Fruit fly (Drosophila melanogaster) whole organism, wandering third instar larva: ENCODE measurements around the gene CG3618.

Experiments
- Abd-B ChIP-seq: fragments of >200 bp; optimal IDR thresholded peaks from 2 replicates; lab custom pipeline; 2017; ENCODE audit warnings: missing biosample characterization, missing genetic modification characterization
- CG32264 ChIP-seq: fragments of 200-800 bp; sonication (Bioruptor generic); optimal IDR thresholded peaks from 2 replicates; lab custom pipeline; 2016; ENCODE audit warnings: missing biosample characterization, missing genetic modification characterization
- CG9705 ChIP-seq: fragments of 200-800 bp; sonication (Bioruptor generic); optimal IDR thresholded peaks from 2 replicates; lab custom pipeline; 2018; ENCODE audit warnings: missing biosample characterization, mild to moderate bottlenecking, missing genetic modification characterization
- CrebA ChIP-seq: fragments of 200-800 bp; sonication (Bioruptor generic); optimal IDR thresholded peaks from 2 replicates; lab custom pipeline; 2016; ENCODE audit warnings: missing biosample characterization, mild to moderate bottlenecking, missing genetic modification characterization, borderline replicate concordance
- Dif ChIP-seq: fragments of 200-275, 200-300 bp; sonication (Bioruptor generic); optimal IDR thresholded peaks from 2 replicates; lab custom pipeline; 2018; ENCODE audit warnings: missing biosample characterization, missing genetic modification characterization; ENCODE audit not compliant: partially characterized antibody
- HLH106 ChIP-seq: fragments of 200-800 bp; optimal IDR thresholded peaks from 3 replicates; lab custom pipeline; 2019; ENCODE audit warnings: missing biosample characterization, mild to moderate bottlenecking, missing genetic modification characterization, moderate library complexity
- Hnf4 ChIP-seq: fragments of 200-800 bp; sonication (Bioruptor generic); optimal IDR thresholded peaks from 2 replicates; lab custom pipeline; 2016; ENCODE audit warnings: missing biosample characterization, mild to moderate bottlenecking, missing genetic modification characterization
- Hr78 ChIP-seq: fragments of >200 bp; optimal IDR thresholded peaks from 2 replicates; lab custom pipeline; 2017; ENCODE audit warnings: missing biosample characterization, missing genetic modification characterization
- Hr83 ChIP-seq: fragments of 200-300 bp; sonication (Bioruptor generic); optimal IDR thresholded peaks from 2 replicates; lab custom pipeline; 2016; ENCODE audit warnings: missing biosample characterization, mild to moderate bottlenecking, missing genetic modification characterization, moderate library complexity; ENCODE audit not compliant: poor library complexity, severe bottlenecking
- Jra ChIP-seq: sonication (Bioruptor generic); optimal IDR thresholded peaks from 2 replicates; lab custom pipeline; 2016; ENCODE audit warnings: missing biosample characterization, missing genetic modification characterization
- Mio ChIP-seq: sonication (Bioruptor generic); optimal IDR thresholded peaks from 2 replicates; lab custom pipeline; 2016; ENCODE audit warnings: missing biosample characterization, missing genetic modification characterization
- Myc ChIP-seq: fragments of >200 bp; optimal IDR thresholded peaks from 2 replicates; lab custom pipeline; 2017
- N ChIP-seq: fragments of >200 bp; optimal IDR thresholded peaks from 2 replicates; lab custom pipeline; 2018; ENCODE audit warnings: missing biosample characterization, missing external identifiers, missing genetic modification characterization
- OdsH ChIP-seq: fragments of 200-800 bp; sonication (Bioruptor generic); optimal IDR thresholded peaks from 2 replicates; lab custom pipeline; 2016; ENCODE audit warnings: missing biosample characterization, mild to moderate bottlenecking, missing genetic modification characterization
- Rel ChIP-seq, 2 experiments: fragments of 200-800 bp; sonication (Bioruptor generic) in 1 of 2; optimal IDR thresholded peaks; 2 replicates in 1 of 2; 3 replicates in 1 of 2; lab custom pipeline; 2016 to 2019; ENCODE audit warnings: mild to moderate bottlenecking in 2 of 2, missing biosample characterization in 2 of 2, missing genetic modification characterization in 2 of 2, moderate library complexity in 1 of 2
- Sp1 ChIP-seq: fragments of 200-800 bp; sonication (Bioruptor generic); optimal IDR thresholded peaks from 3 replicates; lab custom pipeline; 2019; ENCODE audit warnings: missing biosample characterization, mild to moderate bottlenecking, missing genetic modification characterization, moderate library complexity
- Vsx2 ChIP-seq: fragments of 200-300, 225-300 bp; sonication (Bioruptor generic); optimal IDR thresholded peaks from 2 replicates; lab custom pipeline; 2018; ENCODE audit warnings: missing biosample characterization, missing genetic modification characterization; ENCODE audit not compliant: partially characterized antibody
- br ChIP-seq: fragments of 200-800 bp; sonication (Bioruptor generic); optimal IDR thresholded peaks from 2 replicates; lab custom pipeline; 2016; ENCODE audit warnings: missing biosample characterization, missing genetic modification characterization
- brk ChIP-seq: fragments of 200-800 bp; sonication (Bioruptor generic); optimal IDR thresholded peaks from 2 replicates; lab custom pipeline; 2016; ENCODE audit warnings: missing biosample characterization, mild to moderate bottlenecking, missing genetic modification characterization
- dl ChIP-seq, 2 experiments: fragments of 175-275, 200-275 bp in 1 of 2; fragments of 200-275 bp in 1 of 2; sonication (Bioruptor generic); optimal IDR thresholded peaks; lab custom pipeline; 2018; ENCODE audit warnings: mild to moderate bottlenecking in 2 of 2, missing biosample characterization in 2 of 2, missing genetic modification characterization in 2 of 2, moderate library complexity in 2 of 2; ENCODE audit not compliant: partially characterized antibody in 2 of 2, insufficient read depth in 1 of 2
- dsf ChIP-seq: sonication (Bioruptor generic); optimal IDR thresholded peaks from 2 replicates; lab custom pipeline; 2016; ENCODE audit warnings: missing biosample characterization, missing genetic modification characterization, borderline replicate concordance
- ey ChIP-seq: fragments of 200-800 bp; sonication (Bioruptor generic); optimal IDR thresholded peaks from 2 replicates; lab custom pipeline; 2016; ENCODE audit warnings: missing biosample characterization, missing genetic modification characterization
- foxo ChIP-seq, 2 experiments: fragments of 200-800 bp; sonication (Bioruptor generic); optimal IDR thresholded peaks; 2 replicates in 1 of 2; 3 replicates in 1 of 2; lab custom pipeline; 2016 to 2017; ENCODE audit warnings: missing biosample characterization in 2 of 2, missing genetic modification characterization in 2 of 2
- h ChIP-seq: fragments of 200-800 bp; sonication (Bioruptor generic); optimal IDR thresholded peaks from 3 replicates; lab custom pipeline; 2016; ENCODE audit warnings: missing biosample characterization, mild to moderate bottlenecking, missing genetic modification characterization
- jim ChIP-seq: fragments of 175-275, 200-325 bp; sonication (Bioruptor generic); optimal IDR thresholded peaks from 2 replicates; lab custom pipeline; 2016; ENCODE audit warnings: missing biosample characterization, mild to moderate bottlenecking, missing genetic modification characterization
- lola ChIP-seq: fragments of >200 bp; optimal IDR thresholded peaks from 2 replicates; lab custom pipeline; 2017; ENCODE audit warnings: missing biosample characterization, missing genetic modification characterization
- pan ChIP-seq: fragments of >200 bp; optimal IDR thresholded peaks from 2 replicates; lab custom pipeline; 2017
- psq ChIP-seq: fragments of 200-800 bp; sonication (Bioruptor generic); optimal IDR thresholded peaks from 3 replicates; lab custom pipeline; 2017; ENCODE audit warnings: missing biosample characterization, mild to moderate bottlenecking, missing genetic modification characterization, moderate library complexity
- rgr ChIP-seq: fragments of 200-800 bp; sonication (Bioruptor generic); optimal IDR thresholded peaks from 3 replicates; lab custom pipeline; 2016; ENCODE audit warnings: missing biosample characterization, mild to moderate bottlenecking, missing genetic modification characterization
- sage ChIP-seq: fragments of 200-800 bp; sonication (Bioruptor generic); optimal IDR thresholded peaks from 2 replicates; lab custom pipeline; 2016; ENCODE audit warnings: missing biosample characterization, mild to moderate bottlenecking, missing genetic modification characterization
- sv ChIP-seq: fragments of 200-800 bp; sonication (Bioruptor generic); optimal IDR thresholded peaks from 3 replicates; lab custom pipeline; 2016; ENCODE audit warnings: missing biosample characterization, missing genetic modification characterization
- tai ChIP-seq: sonication (Bioruptor generic); optimal IDR thresholded peaks from 2 replicates; lab custom pipeline; 2016; ENCODE audit warnings: missing biosample characterization, missing genetic modification characterization
- usp ChIP-seq: fragments of >200 bp; optimal IDR thresholded peaks from 2 replicates; lab custom pipeline; 2017; ENCODE audit warnings: missing biosample characterization, missing genetic modification characterization
- woc ChIP-seq: sonication (Bioruptor generic); optimal IDR thresholded peaks from 2 replicates; lab custom pipeline; 2016; ENCODE audit warnings: missing biosample characterization, mild to moderate bottlenecking, missing genetic modification characterization

Gene CG3618

DNA sequence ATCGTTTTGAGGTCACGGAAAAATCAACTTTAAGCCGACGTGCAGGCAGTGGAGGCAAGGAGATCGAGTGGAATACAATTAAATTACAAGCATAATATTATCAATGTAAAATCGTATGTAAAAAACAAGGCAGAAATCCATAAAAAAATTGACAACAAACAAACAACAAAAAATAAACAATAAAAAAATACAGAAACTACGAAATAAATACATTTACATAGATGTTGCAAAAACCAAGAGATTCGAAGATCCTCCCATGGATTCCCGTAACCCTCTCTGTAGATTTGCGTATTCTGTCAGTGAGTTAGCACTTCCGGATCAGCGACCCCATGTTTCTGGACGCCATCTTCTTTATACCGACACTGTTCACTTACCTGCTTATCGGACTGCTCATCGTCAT lies 20.0 kb upstream of the CG3618 start, which contains the start of gene CG3288:
TSS of gene CG3288 (plus strand) at position 301 of the 400 bp plus-strand sequence.
- TF ChIP-seq Abd-B, result no peak
- TF ChIP-seq Myc (lab: Kevin White, UChicago), result no peak
- TF ChIP-seq, all 38 proteins: peak for 0

- TF ChIP-seq Rel (GFP tag; optimal IDR thresholded peaks at IDR 0.05; lab: Kevin White, UChicago) (no peak), Rel (tag; optimal IDR thresholded peaks at IDR 0.05; lab: Kevin White, UChicago) (no peak), Mio (no peak), HLH106 (tag; lab: Kevin White, UChicago) (no peak), dsf (GFP tag; lab: Kevin White, UChicago) (no peak), lola (GFP tag; lab: Kevin White, UChicago) (no peak), pan (lab: Kevin White, UChicago) (no peak), Jra (GFP tag; lab: Kevin White, UChicago) (no peak), h (GFP tag; lab: Kevin White, UChicago) (no peak), Sp1 (GFP tag; lab: Kevin White, UChicago) (no peak), jim (no peak), usp (GFP tag; lab: Kevin White, UChicago) (no peak), rgr (GFP tag; lab: Kevin White, UChicago) (no peak), br (GFP tag; lab: Kevin White, UChicago) (no peak), Hnf4 (GFP tag; lab: Kevin White, UChicago) (no peak), sv (GFP tag; lab: Kevin White, UChicago) (no peak), Dif (GFP tag; lab: Kevin White, UChicago) (no peak), foxo (GFP tag; optimal IDR thresholded peaks at IDR 0.05; lab: Kevin White, UChicago) (no peak)
These were observed 18.3 kb upstream of the CG3618 start for dm6 chr3L:20834150-20834549.

DNA sequence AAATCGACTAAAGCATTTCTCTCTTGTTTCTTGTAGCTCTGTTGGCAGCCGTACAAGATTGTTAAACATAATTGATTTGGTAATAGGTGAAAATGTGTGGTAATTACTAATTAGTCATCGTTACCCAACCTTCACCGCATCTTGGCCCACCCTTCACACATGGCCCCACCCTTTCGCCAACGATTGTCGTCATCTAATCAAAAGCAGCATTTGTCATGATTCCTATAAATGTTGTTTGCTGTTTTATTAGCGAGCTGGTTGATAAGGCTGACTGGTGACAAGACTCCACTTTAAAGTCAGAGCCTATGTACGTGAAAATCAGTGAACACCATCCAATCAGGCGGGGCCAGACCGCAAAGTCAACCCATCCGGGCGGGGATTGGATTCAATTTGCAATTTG lies 14.5 kb upstream of the CG3618 start:
- TF ChIP-seq h (GFP tag; lab: Kevin White, UChicago) (no peak), Hnf4 (GFP tag; lab: Kevin White, UChicago) (no peak), dl (GFP tag; optimal IDR thresholded peaks at IDR 0.05; lab: Kevin White, UChicago; ENCODE audit: insufficient read depth in 1 of 2, partially characterized antibody in 2 of 2) (no peak), CG9705 (no peak), Mio (no peak), br (GFP tag; lab: Kevin White, UChicago) (no peak), psq (GFP tag; lab: Kevin White, UChicago) (no peak), woc (GFP tag; lab: Kevin White, UChicago) (no peak), Myc (lab: Kevin White, UChicago) (no peak)

dm6 chr3L:20827962-20828361 lies 12.1 kb upstream of the CG3618 start:
- no peak for TF ChIP-seq pan (lab: Kevin White, UChicago)
- no peak for TF ChIP-seq CrebA
- no peak for TF ChIP-seq Jra (GFP tag; lab: Kevin White, UChicago)
- TF ChIP-seq sv (GFP tag; lab: Kevin White, UChicago), result no peak
- TF ChIP-seq Mio, result no peak
- TF ChIP-seq h (GFP tag; lab: Kevin White, UChicago), result no peak
- no peak for TF ChIP-seq brk (GFP tag; lab: Kevin White, UChicago)
- no peak for TF ChIP-seq foxo (GFP tag; optimal IDR thresholded peaks at IDR 0.05; lab: Kevin White, UChicago)
- TF ChIP-seq N, result no peak
- TF ChIP-seq Rel (GFP tag; optimal IDR thresholded peaks at IDR 0.05; lab: Kevin White, UChicago), result no peak
- TF ChIP-seq Rel (tag; optimal IDR thresholded peaks at IDR 0.05; lab: Kevin White, UChicago), result no peak
- no peak for TF ChIP-seq Myc (lab: Kevin White, UChicago)
- no peak for TF ChIP-seq Dif (GFP tag; lab: Kevin White, UChicago)
- no peak for TF ChIP-seq rgr (GFP tag; lab: Kevin White, UChicago)
- TF ChIP-seq jim, result no peak
- no peak for TF ChIP-seq OdsH
- TF ChIP-seq, all 38 proteins: peak for 0

DNA sequence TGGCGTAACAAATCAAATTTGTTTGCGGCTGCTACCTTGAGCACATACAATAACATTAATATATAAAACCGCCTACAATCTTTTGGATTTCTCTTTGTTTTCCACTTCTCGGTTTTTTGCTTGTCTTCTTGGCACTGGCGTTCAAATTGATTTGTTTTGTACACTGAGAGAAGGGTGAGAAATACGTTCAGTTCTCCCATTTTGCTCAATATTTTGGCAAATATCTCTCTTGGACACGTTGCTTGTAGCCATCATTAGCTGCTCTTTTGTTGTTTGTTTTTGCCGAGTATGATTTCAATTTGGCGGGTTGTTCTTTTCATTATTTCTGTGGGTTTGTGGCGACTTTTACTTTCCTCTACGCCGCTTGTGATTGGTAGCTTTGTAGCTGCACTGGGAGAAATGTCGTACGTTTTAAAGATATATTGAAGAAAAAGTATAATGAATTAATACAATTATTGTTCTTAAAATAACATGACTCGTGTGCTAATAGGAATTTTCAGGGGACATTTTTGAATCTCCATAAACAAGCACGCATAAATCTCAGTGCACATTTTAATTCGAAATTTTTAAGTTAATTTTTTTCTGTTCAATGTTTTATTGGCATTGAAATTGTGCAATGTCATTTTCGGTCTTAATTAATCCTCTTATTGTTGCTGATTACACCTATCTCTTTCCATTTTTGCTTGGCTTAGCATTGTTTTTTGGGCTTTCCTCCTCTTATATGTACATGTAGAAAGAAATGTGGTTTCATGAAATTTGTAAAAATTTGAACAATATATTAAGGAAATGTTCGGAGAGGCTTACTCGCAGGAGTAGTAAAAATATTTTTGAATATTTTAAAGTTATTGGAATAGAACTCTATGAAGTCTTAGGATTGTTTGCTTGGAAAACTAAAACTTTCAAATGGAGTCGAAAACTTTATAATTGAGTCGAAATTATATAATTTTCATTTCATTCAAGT lies 11.4 kb upstream of the CG3618 start:
- TF ChIP-seq CG32264 (GFP tag; lab: Kevin White, UChicago) (no peak), foxo (GFP tag; optimal IDR thresholded peaks at IDR 0.05; lab: Kevin White, UChicago) (peak; percentile 13 to 64), Abd-B (no peak), CG9705 (no peak), dsf (GFP tag; lab: Kevin White, UChicago) (no peak), brk (GFP tag; lab: Kevin White, UChicago) (no peak), h (GFP tag; lab: Kevin White, UChicago) (peak; percentile 66), CrebA (no peak), HLH106 (tag; lab: Kevin White, UChicago) (peak; percentile 56), Hr83 (GFP tag; lab: Kevin White, UChicago) (no peak), Rel (GFP tag; optimal IDR thresholded peaks at IDR 0.05; lab: Kevin White, UChicago) (no peak), Rel (tag; optimal IDR thresholded peaks at IDR 0.05; lab: Kevin White, UChicago) (no peak), sage (GFP tag; lab: Kevin White, UChicago) (peak; percentile 48), psq (GFP tag; lab: Kevin White, UChicago) (peak; percentile 36), Myc (lab: Kevin White, UChicago) (no peak), ey (peak; percentile 38), Hr78 (GFP tag; lab: Kevin White, UChicago) (no peak), Sp1 (GFP tag; lab: Kevin White, UChicago) (no peak), Dif (GFP tag; lab: Kevin White, UChicago) (no peak), tai (GFP tag; lab: Kevin White, UChicago) (no peak), usp (GFP tag; lab: Kevin White, UChicago) (no peak), Jra (GFP tag; lab: Kevin White, UChicago) (no peak), Vsx2 (no peak), woc (GFP tag; lab: Kevin White, UChicago) (no peak), Hnf4 (GFP tag; lab: Kevin White, UChicago) (no peak), Mio (no peak)
